Fruit fly (Drosophila melanogaster) whole organism, prepupa: Measurements from ENCODE around the gene CG18649.
A peak's percentile ranks its signal among the peaks of the same experiment; 100 is the strongest.

Experiments used
- CG10631 ChIP-seq: fragments of 200-800 bp; sonication (Bioruptor generic); optimal IDR thresholded peaks from 2 replicates; lab custom pipeline; 2016; ENCODE audit warnings: missing biosample characterization, missing genetic modification characterization
- CG11294 ChIP-seq: fragments of 200-800 bp; sonication (Bioruptor generic); IDR thresholded peaks from 2 replicates; pipeline ENCODE4 v1.3.6; 2022; ENCODE audit warnings: missing biosample characterization, missing genetic modification characterization
- CG11762 ChIP-seq: fragments of 200-800 bp; sonication (Bioruptor generic); optimal IDR thresholded peaks from 3 replicates; lab custom pipeline; 2016; ENCODE audit warnings: missing biosample characterization, missing genetic modification characterization; ENCODE audit not compliant: insufficient read depth
- CG11902 ChIP-seq: fragments of 200-800 bp; sonication (Bioruptor generic); optimal IDR thresholded peaks from 3 replicates; lab custom pipeline; 2016; ENCODE audit warnings: missing biosample characterization, missing genetic modification characterization
- CG15336 ChIP-seq: fragments of 200-800 bp; sonication (Bioruptor generic); IDR thresholded peaks from 2 replicates; pipeline ENCODE4 v1.3.6; 2022; ENCODE audit warnings: missing biosample characterization, missing genetic modification characterization
- CG1621 ChIP-seq: fragments of 200-800 bp; sonication (Bioruptor generic); optimal IDR thresholded peaks from 3 replicates; lab custom pipeline; 2018; ENCODE audit warnings: missing biosample characterization, mild to moderate bottlenecking, missing genetic modification characterization
- CG16779 ChIP-seq: fragments of 200-800 bp; sonication (Bioruptor generic); optimal IDR thresholded peaks from 3 replicates; lab custom pipeline; 2017; ENCODE audit warnings: missing biosample characterization, mild to moderate bottlenecking, missing genetic modification characterization
- CG3032 ChIP-seq: fragments of 200-800 bp; optimal IDR thresholded peaks from 2 replicates; lab custom pipeline; 2019; ENCODE audit warnings: missing biosample characterization, mild to moderate bottlenecking, missing genetic modification characterization, moderate library complexity
- CG31627 ChIP-seq: fragments of 200-800 bp; sonication (Bioruptor generic); optimal IDR thresholded peaks from 3 replicates; lab custom pipeline; 2016; ENCODE audit warnings: missing biosample characterization, missing genetic modification characterization
- CG32006 ChIP-seq: fragments of 200-800 bp; sonication (Bioruptor generic); optimal IDR thresholded peaks from 3 replicates; lab custom pipeline; 2017; ENCODE audit warnings: missing biosample characterization, mild to moderate bottlenecking, missing genetic modification characterization
- CG34406 ChIP-seq: fragments of 200-800 bp; sonication (Bioruptor generic); optimal IDR thresholded peaks from 3 replicates; lab custom pipeline; 2016; ENCODE audit warnings: missing biosample characterization, missing genetic modification characterization
- CG3919 ChIP-seq: fragments of 200-800 bp; sonication (Bioruptor generic); optimal IDR thresholded peaks from 3 replicates; lab custom pipeline; 2016; ENCODE audit warnings: missing biosample characterization, missing genetic modification characterization
- CG4318 ChIP-seq: fragments of 200-800 bp; sonication (Bioruptor generic); optimal IDR thresholded peaks from 3 replicates; lab custom pipeline; 2017; ENCODE audit warnings: missing biosample characterization, mild to moderate bottlenecking, missing genetic modification characterization
- CG6163 ChIP-seq: fragments of 200-800 bp; sonication (Bioruptor generic); IDR thresholded peaks from 3 replicates; pipeline ENCODE4 v1.3.6; 2022; ENCODE audit warnings: missing biosample characterization, missing genetic modification characterization
- CG6276 ChIP-seq: fragments of 200-800 bp; sonication (Bioruptor generic); optimal IDR thresholded peaks from 2 replicates; lab custom pipeline; 2017; ENCODE audit warnings: missing biosample characterization, mild to moderate bottlenecking, missing genetic modification characterization
- CG6792 ChIP-seq: fragments of 200-800 bp; sonication (Bioruptor generic); optimal IDR thresholded peaks from 3 replicates; lab custom pipeline; 2016; ENCODE audit warnings: missing biosample characterization, missing genetic modification characterization
- CG7368 ChIP-seq: fragments of 200-800 bp; sonication (Bioruptor generic); optimal IDR thresholded peaks from 3 replicates; lab custom pipeline; 2016; ENCODE audit warnings: missing biosample characterization, missing genetic modification characterization
- CG8119 ChIP-seq: fragments of 200-800 bp; sonication (Bioruptor generic); IDR thresholded peaks from 3 replicates; pipeline ENCODE4 v1.3.6; 2022; ENCODE audit warnings: missing biosample characterization, missing genetic modification characterization
- CG8319 ChIP-seq: fragments of 200-800 bp; sonication (Bioruptor generic); optimal IDR thresholded peaks from 3 replicates; lab custom pipeline; 2016; ENCODE audit warnings: missing biosample characterization, missing genetic modification characterization
- CG8632 ChIP-seq: fragments of 200-800 bp; sonication (Bioruptor generic); optimal IDR thresholded peaks from 3 replicates; lab custom pipeline; 2016; ENCODE audit warnings: missing biosample characterization, missing genetic modification characterization
- CG9139 ChIP-seq: fragments of 200-800 bp; sonication (Bioruptor generic); optimal IDR thresholded peaks from 3 replicates; lab custom pipeline; 2017; ENCODE audit warnings: missing biosample characterization, mild to moderate bottlenecking, missing genetic modification characterization
- Eip75B ChIP-seq: fragments of 200-800 bp; sonication (Bioruptor generic); optimal IDR thresholded peaks from 3 replicates; lab custom pipeline; 2016; ENCODE audit warnings: missing biosample characterization, missing genetic modification characterization
- Eip78C ChIP-seq: fragments of 200-800 bp; sonication (Bioruptor generic); peaks from one replicate; lab custom pipeline; 2016; ENCODE audit warnings: missing biosample characterization, missing genetic modification characterization
- Eip93F ChIP-seq: fragments of 200-800 bp; sonication (Bioruptor generic); optimal IDR thresholded peaks from 2 replicates; lab custom pipeline; 2016; ENCODE audit warnings: missing biosample characterization, mild to moderate bottlenecking, missing genetic modification characterization
- Ets21C ChIP-seq: fragments of 200-800 bp; sonication (Bioruptor generic); optimal IDR thresholded peaks from 3 replicates; lab custom pipeline; 2016; ENCODE audit warnings: missing biosample characterization, missing genetic modification characterization
- Ets96B ChIP-seq: fragments of 200-800 bp; optimal IDR thresholded peaks from 2 replicates; lab custom pipeline; 2019; ENCODE audit warnings: missing biosample characterization, mild to moderate bottlenecking, missing genetic modification characterization, moderate library complexity
- Gug ChIP-seq: fragments of 200-800 bp; sonication (Bioruptor generic); IDR thresholded peaks from 2 replicates; pipeline ENCODE4 v1.3.6; 2022; ENCODE audit warnings: missing biosample characterization, missing genetic modification characterization
- Hr38 ChIP-seq: sonication (Bioruptor generic); optimal IDR thresholded peaks from 2 replicates; lab custom pipeline; 2016; ENCODE audit warnings: missing biosample characterization, missing genetic modification characterization
- Hr39 ChIP-seq: fragments of 200-800 bp; sonication (Bioruptor generic); optimal IDR thresholded peaks from 2 replicates; lab custom pipeline; 2016; ENCODE audit warnings: missing biosample characterization, missing genetic modification characterization
- Hr4 ChIP-seq: fragments of 200-800 bp; sonication (Bioruptor generic); optimal IDR thresholded peaks from 3 replicates; lab custom pipeline; 2016; ENCODE audit warnings: missing biosample characterization, missing genetic modification characterization
- Lpt ChIP-seq: fragments of 200-800 bp; sonication (Bioruptor generic); optimal IDR thresholded peaks from 3 replicates; lab custom pipeline; 2016; ENCODE audit warnings: missing biosample characterization, missing genetic modification characterization
- OdsH ChIP-seq: fragments of 200-800 bp; sonication (Bioruptor generic); optimal IDR thresholded peaks from 3 replicates; lab custom pipeline; 2016; ENCODE audit warnings: missing biosample characterization, missing genetic modification characterization
- Smox ChIP-seq: fragments of 200-800 bp; sonication (Bioruptor generic); optimal IDR thresholded peaks from 3 replicates; lab custom pipeline; 2016; ENCODE audit warnings: missing biosample characterization, missing genetic modification characterization
- Sox102F ChIP-seq: fragments of 200-800 bp; sonication (Bioruptor generic); optimal IDR thresholded peaks from 2 replicates; lab custom pipeline; 2016; ENCODE audit warnings: missing biosample characterization, mild to moderate bottlenecking, missing genetic modification characterization
- Sox15 ChIP-seq: fragments of 200-800 bp; sonication (Bioruptor generic); optimal IDR thresholded peaks from 3 replicates; lab custom pipeline; 2016; ENCODE audit warnings: missing biosample characterization, missing genetic modification characterization
- achi ChIP-seq: fragments of 200-800 bp; sonication (Bioruptor generic); optimal IDR thresholded peaks from 3 replicates; lab custom pipeline; 2016; ENCODE audit warnings: missing biosample characterization, missing genetic modification characterization
- acj6 ChIP-seq: fragments of 200-800 bp; sonication (Bioruptor generic); optimal IDR thresholded peaks from 3 replicates; lab custom pipeline; 2016; ENCODE audit warnings: missing biosample characterization, missing genetic modification characterization
- dsx ChIP-seq: fragments of 200-800 bp; optimal IDR thresholded peaks from 3 replicates; lab custom pipeline; 2019; ENCODE audit warnings: missing biosample characterization, mild to moderate bottlenecking, missing genetic modification characterization, moderate library complexity; ENCODE audit not compliant: poor library complexity, severe bottlenecking
- eg ChIP-seq: fragments of 200-800 bp; sonication (Bioruptor generic); IDR thresholded peaks from 3 replicates; pipeline ENCODE4 v1.3.6; 2022; ENCODE audit warnings: missing biosample characterization, missing genetic modification characterization
- esn ChIP-seq: fragments of 200-800 bp; sonication (Bioruptor generic); optimal IDR thresholded peaks from 2 replicates; lab custom pipeline; 2016; ENCODE audit warnings: missing biosample characterization, mild to moderate bottlenecking, missing genetic modification characterization, moderate library complexity
- fd85E ChIP-seq: fragments of 200-800 bp; sonication (Bioruptor generic); optimal IDR thresholded peaks from 3 replicates; lab custom pipeline; 2016; ENCODE audit warnings: missing biosample characterization, missing genetic modification characterization
- fkh ChIP-seq: fragments of 200-800 bp; sonication (Bioruptor generic); optimal IDR thresholded peaks from 3 replicates; lab custom pipeline; 2017; ENCODE audit warnings: missing biosample characterization, mild to moderate bottlenecking, missing genetic modification characterization, moderate library complexity
- lz ChIP-seq: fragments of 200-800 bp; sonication (Bioruptor generic); optimal IDR thresholded peaks from 3 replicates; lab custom pipeline; 2016; ENCODE audit warnings: missing biosample characterization, missing genetic modification characterization
- pdm3 ChIP-seq: fragments of 200-800 bp; sonication (Bioruptor generic); optimal IDR thresholded peaks from 3 replicates; lab custom pipeline; 2016; ENCODE audit warnings: missing biosample characterization, missing genetic modification characterization
- spab ChIP-seq: fragments of 200-800 bp; sonication (Bioruptor generic); optimal IDR thresholded peaks from 2 replicates; lab custom pipeline; 2017; ENCODE audit warnings: missing biosample characterization, mild to moderate bottlenecking, missing genetic modification characterization, missing genetic modification reagents
- ss ChIP-seq, 2 experiments: fragments of 200-800 bp; sonication (Bioruptor generic); optimal IDR thresholded peaks; 2 replicates in 1 of 2; 3 replicates in 1 of 2; lab custom pipeline; 2017 to 2018; ENCODE audit warnings: mild to moderate bottlenecking in 2 of 2, missing biosample characterization in 2 of 2, missing genetic modification characterization in 2 of 2, moderate library complexity in 1 of 2
- svp ChIP-seq: fragments of 200-800 bp; sonication (Bioruptor generic); peaks from one replicate; lab custom pipeline; 2016; ENCODE audit warnings: missing biosample characterization, missing genetic modification characterization
- topi ChIP-seq: fragments of 200-800 bp; sonication (Bioruptor generic); optimal IDR thresholded peaks from 3 replicates; lab custom pipeline; 2016; ENCODE audit warnings: missing biosample characterization, missing genetic modification characterization

CG18649 gene

dm6 chr3L:15013957-15014692, 39.8 kb downstream of the CG18649 start, which contains the start of gene Reck (continued):
- TF ChIP-seq CG7368 (peak; percentile 85), Eip78C (GFP tag; lab: Kevin White, UChicago) (peak; percentile 98), Eip75B (GFP tag; lab: Kevin White, UChicago) (peak; percentile 85), eg (peak; percentile 97), Hr4 (GFP tag; lab: Kevin White, UChicago) (peak; percentile 94), CG11762 (GFP tag; lab: Kevin White, UChicago) (peak; percentile 84), CG11294 (GFP tag; lab: Robert Waterston, UW) (peak; percentile 74), Lpt (GFP tag; lab: Kevin White, UChicago) (peak; percentile 89), fd85E (GFP tag; lab: Kevin White, UChicago) (peak; percentile 58), CG15336 (GFP tag; lab: Robert Waterston, UW) (peak; percentile 96), CG1621 (tag; lab: Kevin White, UChicago) (peak; percentile 78), Gug (GFP tag; lab: Robert Waterston, UW) (peak; percentile 79), svp (GFP tag; lab: Kevin White, UChicago) (peak; percentile 92), CG8119 (GFP tag; lab: Robert Waterston, UW) (peak; percentile 96), CG34406 (GFP tag; lab: Kevin White, UChicago) (peak; percentile 83), ss (GFP tag; optimal IDR thresholded peaks at IDR 0.05; lab: Kevin White, UChicago) (peak; percentile 82 to 83), CG8632 (GFP tag; lab: Kevin White, UChicago) (peak; percentile 83), CG3919 (GFP tag; lab: Kevin White, UChicago) (peak; percentile 93), CG6276 (GFP tag; lab: Kevin White, UChicago) (peak; percentile 92), Ets21C (GFP tag; lab: Kevin White, UChicago) (peak; percentile 48), CG10631 (peak; percentile 88), Eip93F (GFP tag; lab: Kevin White, UChicago) (peak; percentile 61), esn (GFP tag; lab: Kevin White, UChicago) (peak; percentile 87), CG31627 (peak; percentile 61), Sox15 (GFP tag; lab: Kevin White, UChicago) (peak; percentile 49), topi (GFP tag; lab: Kevin White, UChicago) (peak; percentile 85)

- TF ChIP-seq esn (GFP tag; lab: Kevin White, UChicago) (no peak), CG11762 (GFP tag; lab: Kevin White, UChicago) (peak; percentile 30), spab (peak; percentile 24), Hr38 (GFP tag; lab: Kevin White, UChicago) (no peak), Smox (GFP tag; lab: Kevin White, UChicago) (no peak), CG3032 (peak; percentile 64), CG6792 (GFP tag; lab: Kevin White, UChicago) (no peak), CG32006 (peak; percentile 60), CG7368 (peak; percentile 6), CG6163 (GFP tag; lab: Robert Waterston, UW) (no peak), fkh (GFP tag; lab: Kevin White, UChicago) (no peak), CG34406 (GFP tag; lab: Kevin White, UChicago) (peak; percentile 8), CG8632 (GFP tag; lab: Kevin White, UChicago) (peak; percentile 35), eg (0 out of 3 replicates have a peak, but pooled peaks have one; percentile 28), CG4318 (GFP tag; lab: Kevin White, UChicago) (peak; percentile 15), svp (GFP tag; lab: Kevin White, UChicago) (peak; percentile 51), Eip78C (GFP tag; lab: Kevin White, UChicago) (peak; percentile 75), CG9139 (GFP tag; lab: Kevin White, UChicago) (no peak), CG11902 (GFP tag; lab: Kevin White, UChicago) (no peak), dsx (GFP tag; lab: Kevin White, UChicago) (peak; percentile 50), achi (GFP tag; lab: Kevin White, UChicago) (peak; percentile 42), ss (GFP tag; optimal IDR thresholded peaks at IDR 0.05; lab: Kevin White, UChicago) (peak; percentile 23 to 62), acj6 (peak; percentile 39), Hr39 (peak; percentile 12), Eip93F (GFP tag; lab: Kevin White, UChicago) (no peak), Ets96B (tag; lab: Kevin White, UChicago) (peak; percentile 67), CG11294 (GFP tag; lab: Robert Waterston, UW) (no peak), Sox102F (GFP tag; lab: Kevin White, UChicago) (no peak), OdsH (peak; percentile 12), lz (GFP tag; lab: Kevin White, UChicago) (peak; percentile 15), Sox15 (GFP tag; lab: Kevin White, UChicago) (no peak), pdm3 (GFP tag; lab: Kevin White, UChicago) (peak; percentile 39), CG16779 (tag; lab: Kevin White, UChicago) (peak; percentile 8), CG8319 (GFP tag; lab: Kevin White, UChicago) (no peak)
Observed at dm6 chr3L:15013296-15013695, 40.6 kb downstream of the CG18649 start.
